Worm (Caenorhabditis elegans) whole organism, mixed stage, embryonic: Measurements from ENCODE around the gene oac-7.

Source experiments
- blmp-1 ChIP-seq: fragments of 150-350 bp; optimal IDR thresholded peaks from 2 replicates; lab custom pipeline; 2014; ENCODE audit warnings: missing biosample characterization, missing genetic modification characterization
- ceh-83 ChIP-seq: fragments of 200-800 bp; sonication (Bioruptor generic); optimal IDR thresholded peaks from 2 replicates; lab custom pipeline; 2018; ENCODE audit warnings: mild to moderate bottlenecking, missing genetic modification characterization, missing compliant biosample characterization
- elt-3 ChIP-seq: fragments of 150-350 bp; optimal IDR thresholded peaks from 2 replicates; lab custom pipeline; 2014; ENCODE audit warnings: missing biosample characterization, missing genetic modification characterization
- flh-1 ChIP-seq: fragments of 200-800 bp; sonication (Bioruptor generic); optimal IDR thresholded peaks from 2 replicates; lab custom pipeline; 2018; ENCODE audit warnings: mild to moderate bottlenecking, missing genetic modification characterization, moderate library complexity, missing compliant biosample characterization
- lin-13 ChIP-seq: fragments of 150-350 bp; optimal IDR thresholded peaks from 2 replicates; lab custom pipeline; 2014; ENCODE audit warnings: missing biosample characterization, missing genetic modification characterization
- mab-5 ChIP-seq: fragments of 150-350 bp; optimal IDR thresholded peaks from 2 replicates; lab custom pipeline; 2014; ENCODE audit warnings: missing biosample characterization, missing genetic modification characterization
- mep-1 ChIP-seq: fragments of 150-350 bp; optimal IDR thresholded peaks from 2 replicates; lab custom pipeline; 2017; ENCODE audit warnings: missing biosample characterization, missing genetic modification reagents, missing genetic modification characterization, inconsistent platforms
- nhr-12 ChIP-seq: fragments of 150-350 bp; optimal IDR thresholded peaks from 2 replicates; lab custom pipeline; 2014; ENCODE audit warnings: missing biosample characterization, missing genetic modification characterization
- nhr-237 ChIP-seq: fragments of 150-350 bp; optimal IDR thresholded peaks from 2 replicates; lab custom pipeline; 2014; ENCODE audit warnings: missing biosample characterization, missing genetic modification characterization
- pha-4 ChIP-seq: fragments of 150-350 bp; optimal IDR thresholded peaks from 2 replicates; lab custom pipeline; 2018; ENCODE audit warnings: missing biosample characterization, missing genetic modification reagents, missing genetic modification characterization
- snpc-4 ChIP-seq: fragments of 150-350 bp; optimal IDR thresholded peaks from 2 replicates; lab custom pipeline; 2014; ENCODE audit warnings: missing biosample characterization, missing genetic modification characterization
- unc-62 ChIP-seq: fragments of 150-350 bp; optimal IDR thresholded peaks from 2 replicates; lab custom pipeline; 2014; ENCODE audit warnings: missing biosample characterization, missing genetic modification reagents, missing genetic modification characterization

ce11 chrV:16354675-16355074 is 45.1 kb downstream of the oac-7 start:
- no peak for TF ChIP-seq flh-1 (GFP tag; lab: Kevin White, UChicago)
- TF ChIP-seq mab-5 (tag; lab: Kevin White, UChicago): no peak
- TF ChIP-seq mep-1: no peak
- no peak for TF ChIP-seq snpc-4 (tag; lab: Kevin White, UChicago)
- no peak for TF ChIP-seq nhr-237 (tag; lab: Kevin White, UChicago)
- TF ChIP-seq nhr-12 (tag; lab: Kevin White, UChicago): no peak
- TF ChIP-seq lin-13 (tag; lab: Kevin White, UChicago): no peak
- TF ChIP-seq ceh-83 (GFP tag; lab: Kevin White, UChicago): no peak
- no peak for TF ChIP-seq elt-3
- no peak for TF ChIP-seq pha-4
- no peak for TF ChIP-seq unc-62 (GFP tag; lab: Kevin White, UChicago)
- no peak for TF ChIP-seq blmp-1
